Worm (Caenorhabditis elegans) whole organism, L3 larva: ENCODE measurements around the gene C17A2.3.

Experiments
- ceh-16 ChIP-seq: sonication (generic microtip); optimal IDR thresholded peaks from 2 replicates; lab custom pipeline; 2017; ENCODE audit warnings: missing biosample characterization, missing genetic modification characterization
- ceh-82 ChIP-seq: fragments of 150-350 bp; optimal IDR thresholded peaks from 2 replicates; lab custom pipeline; 2014; ENCODE audit warnings: missing biosample characterization, missing genetic modification characterization
- elt-2 ChIP-seq: sonication (generic microtip); optimal IDR thresholded peaks from 2 replicates; lab custom pipeline; 2016; ENCODE audit warnings: missing genetic modification reagents, mild to moderate bottlenecking, missing genetic modification characterization, missing compliant biosample characterization
- lin-39 ChIP-seq: fragments of 150-350 bp; optimal IDR thresholded peaks from 2 replicates; lab custom pipeline; 2018; ENCODE audit warnings: missing biosample characterization, missing genetic modification reagents, missing genetic modification characterization
- nfya-1 ChIP-seq: sonication (generic microtip); optimal IDR thresholded peaks from 2 replicates; lab custom pipeline; 2017; ENCODE audit warnings: missing genetic modification characterization, mild to moderate bottlenecking, missing compliant biosample characterization, antibody characterized with exemption, moderate library complexity; ENCODE audit not compliant: insufficient read depth
- nhr-12 ChIP-seq: fragments of 150-350 bp; optimal IDR thresholded peaks from 2 replicates; lab custom pipeline; 2014; ENCODE audit warnings: missing biosample characterization, missing genetic modification characterization
- nhr-67 ChIP-seq: fragments of 150-350 bp; optimal IDR thresholded peaks from 2 replicates; lab custom pipeline; 2014; ENCODE audit warnings: missing biosample characterization, missing genetic modification characterization
- tbx-2 ChIP-seq: sonication (generic microtip); optimal IDR thresholded peaks from 2 replicates; lab custom pipeline; 2016; ENCODE audit warnings: mild to moderate bottlenecking, missing genetic modification characterization, missing compliant biosample characterization
- unc-62 ChIP-seq: fragments of 150-350 bp; sonication (generic microtip); optimal IDR thresholded peaks from 4 replicates; lab custom pipeline; 2014; ENCODE audit warnings: missing biosample characterization, missing genetic modification reagents, missing genetic modification characterization
- ztf-4 ChIP-seq: fragments of 150-350 bp; optimal IDR thresholded peaks from 2 replicates; lab custom pipeline; 2014; ENCODE audit warnings: missing biosample characterization, missing genetic modification characterization

DNA sequence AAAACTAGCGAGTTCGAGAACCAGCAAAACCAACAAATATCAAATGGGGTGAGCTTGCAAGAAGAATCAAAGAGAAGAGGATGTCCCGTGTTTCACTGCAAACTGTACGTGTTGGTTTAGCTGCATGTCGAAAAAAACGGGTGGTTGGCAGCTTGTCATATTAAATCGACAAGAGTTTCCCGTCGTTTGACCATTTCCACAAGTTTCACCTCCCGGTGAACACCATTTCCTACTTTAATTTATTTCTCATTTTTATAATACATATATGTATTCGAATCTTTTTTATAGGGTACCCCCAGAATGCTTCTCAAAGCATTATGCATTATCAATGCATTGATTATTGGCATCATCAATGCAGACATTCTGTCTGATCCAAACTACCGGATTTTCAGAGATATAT lies 48.1 kb upstream of the C17A2.3 start, which contains the start of gene Y8A9A.2:
- TF ChIP-seq ceh-82 (tag; lab: Kevin White, UChicago) (no peak), nhr-12 (tag; lab: Kevin White, UChicago) (no peak), tbx-2 (tag; lab: Kevin White, UChicago) (no peak), nfya-1 (tag; lab: Kevin White, UChicago) (no peak), nhr-67 (no peak), lin-39 (no peak), elt-2 (tag; lab: Kevin White, UChicago) (no peak), ceh-16 (tag; lab: Kevin White, UChicago) (no peak), unc-62 (no peak), ztf-4 (no peak)
